Worm (Caenorhabditis elegans) whole organism, young adult: Measurements from ENCODE around the gene T26G10.1.
A peak's percentile ranks its signal among the peaks of the same experiment; 100 is the strongest.

Experiments
- B0035.1 ChIP-seq: sonication (generic microtip); optimal IDR thresholded peaks from 2 replicates; lab custom pipeline; 2016; ENCODE audit warnings: missing genetic modification characterization, mild to moderate bottlenecking, missing compliant biosample characterization, missing genotype, missing genetic modification reagents
- B0336.3 ChIP-seq: fragments of 200-800 bp; sonication (Bioruptor generic); IDR thresholded peaks from 2 replicates; pipeline ENCODE4 v1.3.6; 2022; ENCODE audit warnings: missing genetic modification characterization, missing compliant biosample characterization
- C06A6.2 ChIP-seq: fragments of 200-800 bp; sonication (Bioruptor generic); conservative IDR thresholded peaks from 2 replicates; pipeline ENCODE4 v1.3.6; 2022; ENCODE audit warnings: missing genetic modification characterization, missing compliant biosample characterization
- F49E8.2 ChIP-seq: sonication (generic microtip); optimal IDR thresholded peaks from 3 replicates; lab custom pipeline; 2017; ENCODE audit warnings: missing genetic modification characterization, mild to moderate bottlenecking, missing compliant biosample characterization, antibody characterized with exemption, moderate library complexity; ENCODE audit not compliant: insufficient read depth
- F52B5.7 ChIP-seq: sonication (generic microtip); optimal IDR thresholded peaks from 2 replicates; lab custom pipeline; 2016; ENCODE audit warnings: mild to moderate bottlenecking, missing genetic modification characterization, missing compliant biosample characterization
- F57A8.1 ChIP-seq: fragments of 200-800 bp; sonication (Bioruptor generic); optimal IDR thresholded peaks from 2 replicates; lab custom pipeline; 2018; ENCODE audit warnings: mild to moderate bottlenecking, missing genetic modification characterization, moderate library complexity, missing compliant biosample characterization
- Y56A3A.18 ChIP-seq: fragments of 200-800 bp; sonication (Bioruptor generic); IDR thresholded peaks from 2 replicates; pipeline ENCODE4 v1.3.6; 2022; ENCODE audit warnings: missing genetic modification reagents, missing genetic modification characterization, missing compliant biosample characterization
- aptf-2 ChIP-seq: fragments of 200-800 bp; sonication (Bioruptor generic); conservative IDR thresholded peaks from 2 replicates; pipeline ENCODE4 v1.3.6; 2022; ENCODE audit warnings: missing genetic modification reagents, missing genetic modification characterization, missing compliant biosample characterization
- atf-7 ChIP-seq: sonication (generic microtip); optimal IDR thresholded peaks from 2 replicates; lab custom pipeline; 2017; ENCODE audit warnings: mild to moderate bottlenecking, missing genetic modification characterization, missing compliant biosample characterization
- attf-3 ChIP-seq: fragments of 200-800 bp; sonication (Bioruptor generic); conservative IDR thresholded peaks from 2 replicates; pipeline ENCODE4 v1.3.6; 2022; ENCODE audit warnings: missing genetic modification reagents, missing genetic modification characterization, missing compliant biosample characterization
- bed-2 ChIP-seq: fragments of 200-800 bp; sonication (Bioruptor generic); IDR thresholded peaks from 2 replicates; pipeline ENCODE4 v1.3.6; 2022; ENCODE audit warnings: missing genetic modification reagents, missing genetic modification characterization, missing compliant biosample characterization
- cebp-1 ChIP-seq, 2 experiments: fragments of 200-800 bp in 1 of 2; sonication (Bioruptor generic) in 1 of 2; sonication (generic microtip) in 1 of 2; IDR thresholded peaks in 1 of 2; optimal IDR thresholded peaks in 1 of 2; 2 replicates each; pipeline versions ENCODE4 v1.3.6 to Lab custom; 2017 to 2022; ENCODE audit warnings: missing compliant biosample characterization in 2 of 2, missing genetic modification characterization in 2 of 2, mild to moderate bottlenecking in 1 of 2, missing genetic modification reagents in 1 of 2, moderate library complexity in 1 of 2
- ceh-100 ChIP-seq: fragments of 200-800 bp; sonication (Bioruptor generic); IDR thresholded peaks from 2 replicates; pipeline ENCODE4 v1.3.6; 2022; ENCODE audit warnings: missing genetic modification reagents, missing genetic modification characterization, missing compliant biosample characterization
- ceh-40 ChIP-seq: fragments of 200-800 bp; sonication (Bioruptor generic); IDR thresholded peaks from 2 replicates; pipeline ENCODE4 v1.3.6; 2022; ENCODE audit warnings: missing genetic modification characterization, missing compliant biosample characterization
- egl-44 ChIP-seq: fragments of 200-800 bp; sonication (Bioruptor generic); IDR thresholded peaks from 2 replicates; pipeline ENCODE4 v1.3.6; 2022; ENCODE audit warnings: missing genetic modification reagents, missing genetic modification characterization, missing compliant biosample characterization
- hlh-12 ChIP-seq: sonication (generic microtip); optimal IDR thresholded peaks from 2 replicates; lab custom pipeline; 2016; ENCODE audit warnings: missing genetic modification characterization, missing compliant biosample characterization
- hlh-26 ChIP-seq: fragments of 200-800 bp; sonication (Bioruptor generic); conservative IDR thresholded peaks from 2 replicates; pipeline ENCODE4 v1.3.6; 2022; ENCODE audit warnings: missing genetic modification reagents, missing genetic modification characterization, missing compliant biosample characterization
- hmg-1.2 ChIP-seq: fragments of 200-800 bp; sonication (Bioruptor generic); IDR thresholded peaks from 2 replicates; pipeline ENCODE4 v1.3.6; 2022; ENCODE audit warnings: missing genetic modification reagents, missing genetic modification characterization, missing compliant biosample characterization
- let-526 ChIP-seq: fragments of 200-800 bp; sonication (Bioruptor generic); IDR thresholded peaks from 2 replicates; pipeline ENCODE4 v1.3.6; 2022; ENCODE audit warnings: missing genetic modification reagents, missing genetic modification characterization, missing compliant biosample characterization
- let-607 ChIP-seq, 2 experiments: fragments of 200-800 bp in 1 of 2; sonication (Bioruptor generic) in 1 of 2; sonication (generic microtip) in 1 of 2; optimal IDR thresholded peaks; 2 replicates each; lab custom pipeline; 2016 to 2018; ENCODE audit warnings: mild to moderate bottlenecking in 2 of 2, missing compliant biosample characterization in 2 of 2, missing genetic modification characterization in 2 of 2, moderate library complexity in 2 of 2, missing genotype in 1 of 2
- lin-35 ChIP-seq, 3 experiments: fragments of 150-350 bp in 2 of 3; sonication (generic microtip) in 1 of 3; optimal IDR thresholded peaks; 2 replicates each; lab custom pipeline; 2014 to 2018; ENCODE audit warnings: missing biosample characterization in 3 of 3, missing genetic modification characterization in 3 of 3, missing genetic modification reagents in 3 of 3
- lsy-27 ChIP-seq: sonication (generic microtip); optimal IDR thresholded peaks from 2 replicates; lab custom pipeline; 2017; ENCODE audit warnings: missing genetic modification characterization, mild to moderate bottlenecking, missing compliant biosample characterization, antibody characterized with exemption, missing genotype, borderline replicate concordance; ENCODE audit not compliant: insufficient read depth
- mcd-1 ChIP-seq: fragments of 200-800 bp; sonication (Bioruptor generic); IDR thresholded peaks from 2 replicates; pipeline ENCODE4 v1.3.6; 2022; ENCODE audit warnings: missing genetic modification reagents, missing genetic modification characterization, missing compliant biosample characterization
- nfya-1 ChIP-seq: sonication (generic microtip); optimal IDR thresholded peaks from 2 replicates; lab custom pipeline; 2017; ENCODE audit warnings: antibody characterized with exemption, missing compliant biosample characterization, missing genetic modification characterization, borderline replicate concordance; ENCODE audit not compliant: insufficient read depth
- nfyb-1 ChIP-seq: fragments of 200-800 bp; sonication (Bioruptor generic); IDR thresholded peaks from 2 replicates; pipeline ENCODE4 v1.3.6; 2022; ENCODE audit warnings: missing genetic modification reagents, missing genetic modification characterization, missing compliant biosample characterization
- nhr-90 ChIP-seq: sonication (generic microtip); optimal IDR thresholded peaks from 2 replicates; lab custom pipeline; 2016; ENCODE audit warnings: missing genotype, mild to moderate bottlenecking, missing genetic modification characterization, missing compliant biosample characterization
- pbrm-1 ChIP-seq: fragments of 200-800 bp; sonication (Bioruptor generic); IDR thresholded peaks from 2 replicates; pipeline ENCODE4 v1.3.6; 2022; ENCODE audit warnings: missing genetic modification reagents, missing genetic modification characterization, missing compliant biosample characterization
- snpc-1.1 ChIP-seq: sonication (generic microtip); optimal IDR thresholded peaks from 2 replicates; lab custom pipeline; 2017; ENCODE audit warnings: missing genetic modification characterization, mild to moderate bottlenecking, missing compliant biosample characterization, antibody characterized with exemption, moderate library complexity, missing genotype, missing genetic modification reagents; ENCODE audit not compliant: insufficient read depth
- snpc-3.4 ChIP-seq: sonication (generic microtip); optimal IDR thresholded peaks from 2 replicates; lab custom pipeline; 2017; ENCODE audit warnings: missing genetic modification characterization, mild to moderate bottlenecking, missing compliant biosample characterization, antibody characterized with exemption, moderate library complexity, missing genotype, missing genetic modification reagents
- sptf-2 ChIP-seq: fragments of 200-800 bp; sonication (Bioruptor generic); optimal IDR thresholded peaks from 2 replicates; lab custom pipeline; 2018; ENCODE audit warnings: mild to moderate bottlenecking, missing genetic modification characterization, missing compliant biosample characterization
- unc-130 ChIP-seq: sonication (generic microtip); optimal IDR thresholded peaks from 2 replicates; lab custom pipeline; 2016; ENCODE audit warnings: missing genetic modification reagents, missing genetic modification characterization, missing compliant biosample characterization
- ztf-26 ChIP-seq: sonication (generic microtip); optimal IDR thresholded peaks from 2 replicates; lab custom pipeline; 2017; ENCODE audit warnings: missing genetic modification characterization, missing compliant biosample characterization
- ztf-28 ChIP-seq: fragments of 200-800 bp; sonication (Bioruptor generic); IDR thresholded peaks from 2 replicates; pipeline ENCODE4 v1.3.6; 2022; ENCODE audit warnings: missing genetic modification reagents, missing genetic modification characterization, missing compliant biosample characterization

Gene T26G10.1

DNA sequence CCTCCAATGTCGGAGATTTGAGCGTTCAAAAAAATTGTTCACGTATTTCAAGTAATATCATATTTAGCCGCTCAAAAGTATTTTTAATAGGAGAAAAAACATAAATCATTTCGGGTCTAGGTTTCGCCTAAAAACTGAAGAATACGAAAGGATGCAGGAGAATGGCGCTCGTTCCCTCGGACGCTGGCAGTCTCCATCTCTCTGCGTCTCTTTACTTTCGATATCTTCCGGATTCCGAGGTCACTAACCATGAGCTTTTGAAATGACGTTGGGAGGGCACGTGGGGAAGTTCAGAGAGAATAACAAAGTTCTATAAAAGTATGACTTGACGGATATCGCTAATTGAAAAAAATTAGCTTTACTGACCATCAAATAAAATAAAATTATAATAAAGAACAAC is 15.5 kb downstream of the T26G10.1 start (continued):
- TF ChIP-seq lin-35 (GFP tag; optimal IDR thresholded peaks at IDR 0.05; lab: Kevin White, UChicago) (peak in 1 of 3 experiments; percentile 25), C06A6.2 (GFP tag; lab: Robert Waterston, UW) (no peak), F49E8.2 (tag; lab: Kevin White, UChicago) (peak; percentile 23), B0336.3 (peak; percentile 68), snpc-3.4 (tag; lab: Kevin White, UChicago) (peak; percentile 54)

DNA sequence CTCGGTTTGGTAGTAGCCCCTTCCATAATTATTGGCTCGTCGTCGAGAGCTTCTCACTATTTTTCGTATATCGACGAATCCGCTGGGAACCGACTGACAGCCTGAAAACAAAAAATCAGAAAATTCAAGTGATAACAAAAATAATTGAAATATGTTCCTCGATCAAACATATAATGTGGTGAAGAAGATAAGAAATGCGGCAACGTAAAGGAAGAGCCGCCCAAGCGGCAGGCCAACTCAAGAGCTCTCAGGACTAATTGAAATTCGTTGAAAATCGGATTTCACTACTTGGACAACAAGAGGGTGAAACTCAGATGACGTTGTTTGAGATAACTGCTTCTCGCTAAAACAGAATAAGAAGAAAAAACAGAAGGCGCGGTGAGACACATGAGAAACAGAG is 16.4 kb downstream of the T26G10.1 start, which contains the start of gene slc-17.2:
TSS of gene slc-17.2 (minus strand) at position 101 of the 400 bp plus-strand sequence.
- TF ChIP-seq ceh-40 (no peak), attf-3 (GFP tag; lab: Robert Waterston, UW) (no peak), aptf-2 (GFP tag; lab: Robert Waterston, UW) (0 out of 2 replicates have a peak, but pooled peaks have one; percentile 32)

DNA sequence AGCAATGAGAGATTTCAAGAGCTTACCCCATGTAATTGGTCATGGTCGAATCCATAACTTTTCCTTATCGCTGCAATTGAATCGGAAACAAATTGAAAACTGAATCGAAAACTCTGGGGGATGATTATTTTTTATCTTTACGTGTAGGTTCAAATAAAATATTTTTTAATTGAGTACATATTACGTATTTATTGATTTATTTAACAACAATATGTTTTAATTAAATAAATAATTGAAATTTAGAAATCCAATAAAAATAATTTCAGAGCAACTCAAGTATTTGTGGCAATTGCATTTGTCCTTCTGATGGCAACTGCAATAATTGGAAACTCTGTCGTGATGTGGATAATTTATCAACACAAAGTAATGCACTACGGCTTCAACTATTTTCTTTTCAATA is 20.9 kb downstream of the T26G10.1 start, which contains the start of gene C38C10.3:
TSS of gene C38C10.3 (minus strand) at position 101 of the 400 bp plus-strand sequence.
- no peak for TF ChIP-seq let-607 (tag; optimal IDR thresholded peaks at IDR 0.05; lab: Kevin White, UChicago)
- TF ChIP-seq bed-2 (GFP tag; lab: Robert Waterston, UW), result no peak
- no peak for TF ChIP-seq hmg-1.2 (GFP tag; lab: Robert Waterston, UW)
- TF ChIP-seq cebp-1 (GFP tag; IDR thresholded peaks at IDR 0.05; lab: Robert Waterston, UW), result no peak
- no peak for TF ChIP-seq cebp-1 (tag; optimal IDR thresholded peaks at IDR 0.05; lab: Kevin White, UChicago)
- TF ChIP-seq lsy-27, result no peak
- TF ChIP-seq C06A6.2 (GFP tag; lab: Robert Waterston, UW), result no peak
- TF ChIP-seq atf-7 (tag; lab: Kevin White, UChicago), result no peak
- no peak for TF ChIP-seq nfya-1 (tag; lab: Kevin White, UChicago)
- TF ChIP-seq mcd-1 (GFP tag; lab: Robert Waterston, UW), result no peak
- TF ChIP-seq ztf-28 (GFP tag; lab: Robert Waterston, UW), result no peak
- TF ChIP-seq hlh-12 (tag; lab: Kevin White, UChicago), result no peak
- TF ChIP-seq F57A8.1 (GFP tag; lab: Kevin White, UChicago), result no peak
- no peak for TF ChIP-seq ceh-100 (GFP tag; lab: Robert Waterston, UW)
- no peak for TF ChIP-seq snpc-3.4 (tag; lab: Kevin White, UChicago)
- no peak for TF ChIP-seq unc-130 (GFP tag; lab: Kevin White, UChicago)
- no peak for TF ChIP-seq pbrm-1
- no peak for TF ChIP-seq B0035.1 (tag; lab: Kevin White, UChicago)
- TF ChIP-seq Y56A3A.18, result no peak
- TF ChIP-seq, all 124 proteins: peak for 0

DNA sequence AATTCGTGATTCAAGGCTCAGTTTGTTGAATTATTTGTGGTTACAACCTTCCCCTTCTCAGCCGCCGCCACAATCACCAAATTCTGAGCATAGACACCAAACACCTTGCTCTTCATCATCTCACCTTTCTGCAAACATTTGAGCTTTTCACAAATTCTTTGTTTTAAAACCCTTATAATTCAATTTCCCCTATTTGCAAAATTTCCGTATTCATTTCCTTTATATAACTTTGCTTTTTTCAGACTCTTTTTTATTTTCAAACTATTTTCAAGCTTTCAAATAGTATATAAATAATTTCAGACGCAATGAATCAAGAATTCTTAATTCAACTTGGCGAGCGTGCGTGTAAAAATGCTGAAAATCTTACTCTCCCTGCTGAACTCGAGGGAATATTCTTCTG is 22.9 kb downstream of the T26G10.1 start, which contains the start of gene tkr-1:
TSS of gene tkr-1 (plus strand) at position 301 of the 400 bp plus-strand sequence.
- TF ChIP-seq let-526 (no peak), F52B5.7 (tag; lab: Kevin White, UChicago) (no peak)

DNA sequence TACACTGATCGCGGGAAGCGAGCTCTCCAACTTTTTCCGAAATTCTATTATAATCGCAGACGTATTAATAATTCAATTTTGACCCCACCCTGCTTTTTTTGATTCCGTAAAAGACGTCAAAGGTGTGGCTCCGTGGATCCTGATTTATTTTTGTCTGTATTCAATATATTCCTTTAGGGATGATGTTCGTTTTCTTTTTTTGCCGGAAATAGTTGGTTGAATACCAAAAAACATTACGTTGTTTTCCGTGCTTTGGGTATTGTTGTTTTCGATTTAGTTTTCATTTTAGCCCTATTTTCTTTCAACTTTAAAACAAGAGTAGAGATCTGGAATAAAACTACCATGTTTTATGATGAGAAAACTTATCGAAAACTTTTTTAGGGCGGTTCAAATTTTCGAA is 29.7 kb downstream of the T26G10.1 start:
- TF ChIP-seq nfyb-1 (no peak), hlh-26 (no peak), sptf-2 (GFP tag; lab: Kevin White, UChicago) (no peak), hlh-12 (tag; lab: Kevin White, UChicago) (no peak), ztf-28 (GFP tag; lab: Robert Waterston, UW) (no peak), F52B5.7 (tag; lab: Kevin White, UChicago) (no peak), ztf-26 (tag; lab: Kevin White, UChicago) (no peak), egl-44 (GFP tag; lab: Robert Waterston, UW) (no peak), nhr-90 (tag; lab: Kevin White, UChicago) (no peak), snpc-1.1 (no peak)
